Fruit fly (Drosophila melanogaster) whole organism, embryonic: ENCODE results near the gene CG14352.
A peak's percentile ranks its signal among the peaks of the same experiment; 100 is the strongest.

Source experiments
- B-H2 ChIP-seq: fragments of 200-800 bp; sonication (Bioruptor generic); optimal IDR thresholded peaks from 2 replicates; lab custom pipeline; 2018; ENCODE audit warnings: missing biosample characterization, mild to moderate bottlenecking, missing genetic modification characterization
- BEAF-32 ChIP-seq: fragments of 200-800 bp; sonication (Bioruptor generic); optimal IDR thresholded peaks from 3 replicates; lab custom pipeline; 2017; ENCODE audit warnings: missing biosample characterization, missing genetic modification characterization, mild to moderate bottlenecking, moderate library complexity, missing genetic modification reagents
- Bgb ChIP-seq: fragments of 200-800 bp; sonication (Bioruptor generic); IDR thresholded peaks from 2 replicates; pipeline ENCODE4 v1.3.6; 2022; ENCODE audit warnings: missing biosample characterization, missing genetic modification characterization; ENCODE audit not compliant: partially characterized antibody
- CG1024 ChIP-seq: fragments of 200-800 bp; sonication (Bioruptor generic); IDR thresholded peaks from 2 replicates; pipeline ENCODE4 v1.3.6; 2022; ENCODE audit warnings: missing biosample characterization, missing genetic modification characterization
- CG10267 ChIP-seq: fragments of 200-800 bp; sonication (Bioruptor generic); optimal IDR thresholded peaks from 2 replicates; lab custom pipeline; 2018; ENCODE audit warnings: missing biosample characterization, mild to moderate bottlenecking, missing genetic modification characterization, moderate library complexity
- CG10543 ChIP-seq: fragments of 200-800 bp; sonication (Bioruptor generic); optimal IDR thresholded peaks from 3 replicates; lab custom pipeline; 2017; ENCODE audit warnings: missing biosample characterization, mild to moderate bottlenecking, missing genetic modification characterization, moderate library complexity
- CG11560 ChIP-seq: fragments of 200-800 bp; sonication (Bioruptor generic); IDR thresholded peaks from 3 replicates; pipeline ENCODE4 v1.3.6; 2022; ENCODE audit warnings: missing biosample characterization, missing genetic modification characterization
- CG14050 ChIP-seq: fragments of 200-800 bp; sonication (Bioruptor generic); IDR thresholded peaks from 3 replicates; pipeline ENCODE4 v1.3.6; 2022; ENCODE audit warnings: missing biosample characterization, missing genetic modification characterization
- CG15696 ChIP-seq: fragments of 200-800 bp; sonication (Bioruptor generic); optimal IDR thresholded peaks from 2 replicates; lab custom pipeline; 2019; ENCODE audit warnings: missing biosample characterization, mild to moderate bottlenecking, missing genetic modification characterization, moderate library complexity
- CG18599 ChIP-seq: fragments of 200-800 bp; sonication (Bioruptor generic); optimal IDR thresholded peaks from 3 replicates; lab custom pipeline; 2017; ENCODE audit warnings: missing biosample characterization, missing genetic modification characterization, mild to moderate bottlenecking, moderate library complexity, missing genetic modification reagents
- CG2712 ChIP-seq: fragments of 200-800 bp; optimal IDR thresholded peaks from 3 replicates; lab custom pipeline; 2019; ENCODE audit warnings: missing biosample characterization, mild to moderate bottlenecking, missing genetic modification characterization, moderate library complexity
- CG33557 ChIP-seq: fragments of 200-800 bp; sonication (Bioruptor generic); optimal IDR thresholded peaks from 2 replicates; lab custom pipeline; 2019; ENCODE audit warnings: missing biosample characterization, mild to moderate bottlenecking, missing genetic modification characterization, moderate library complexity
- CG3726 ChIP-seq: fragments of 200-800 bp; sonication (Bioruptor generic); IDR thresholded peaks from 3 replicates; pipeline ENCODE4, ENCODE4 v1.3.6; 2022; ENCODE audit warnings: missing biosample characterization, missing genetic modification characterization
- CG3995 ChIP-seq: fragments of 200-800 bp; sonication (Bioruptor generic); optimal IDR thresholded peaks from 3 replicates; lab custom pipeline; 2016; ENCODE audit warnings: missing biosample characterization, missing genetic modification characterization
- CG4730 ChIP-seq: fragments of 200-800 bp; sonication (Bioruptor generic); IDR thresholded peaks from 2 replicates; pipeline ENCODE4 v1.3.6; 2022; ENCODE audit warnings: missing biosample characterization, missing genetic modification characterization
- CG4854 ChIP-seq: fragments of 200-800 bp; sonication (Bioruptor generic); optimal IDR thresholded peaks from 2 replicates; lab custom pipeline; 2016; ENCODE audit warnings: missing biosample characterization, missing genetic modification characterization, inconsistent platforms
- CG6689 ChIP-seq: fragments of 200-800 bp; sonication (Bioruptor generic); IDR thresholded peaks from 2 replicates; pipeline ENCODE4 v1.3.6; 2022; ENCODE audit warnings: missing biosample characterization, missing genetic modification characterization
- CG7928 ChIP-seq: fragments of 200-800 bp; sonication (Bioruptor generic); optimal IDR thresholded peaks from 2 replicates; lab custom pipeline; 2017; ENCODE audit warnings: missing biosample characterization, mild to moderate bottlenecking, missing genetic modification characterization
- CG9876 ChIP-seq: fragments of 200-800 bp; sonication (Bioruptor generic); optimal IDR thresholded peaks from 2 replicates; lab custom pipeline; 2016; ENCODE audit warnings: missing biosample characterization, missing genetic modification characterization
- CG9932 ChIP-seq: fragments of 200-800 bp; sonication (Bioruptor generic); IDR thresholded peaks from 2 replicates; pipeline ENCODE4 v1.3.6; 2022; ENCODE audit warnings: missing biosample characterization, missing genetic modification characterization
- Dbx ChIP-seq: fragments of 200-800 bp; sonication (Bioruptor generic); IDR thresholded peaks from 3 replicates; pipeline ENCODE4 v1.3.6; 2022; ENCODE audit warnings: missing biosample characterization, missing genetic modification characterization
- Ets65A ChIP-seq: fragments of 200-800 bp; sonication (Bioruptor generic); peaks from one replicate; lab custom pipeline; 2016; ENCODE audit warnings: missing biosample characterization, missing genetic modification characterization
- Fer3 ChIP-seq: fragments of 200-800 bp; sonication (Bioruptor generic); optimal IDR thresholded peaks from 2 replicates; lab custom pipeline; 2018; ENCODE audit warnings: missing biosample characterization, mild to moderate bottlenecking, missing genetic modification characterization, moderate library complexity
- Gug ChIP-seq: fragments of 200-800 bp; sonication (Bioruptor generic); IDR thresholded peaks from 4 replicates; pipeline ENCODE4 v1.3.6; 2022; ENCODE audit warnings: missing biosample characterization, missing genetic modification characterization
- Hsf ChIP-seq: fragments of 200-800 bp; sonication (Bioruptor generic); optimal IDR thresholded peaks from 3 replicates; lab custom pipeline; 2016; ENCODE audit warnings: missing biosample characterization, missing genetic modification characterization
- MESR4 ChIP-seq: fragments of 200-800 bp; sonication (Bioruptor generic); optimal IDR thresholded peaks from 2 replicates; lab custom pipeline; 2018; ENCODE audit warnings: missing biosample characterization, mild to moderate bottlenecking, missing genetic modification characterization, moderate library complexity
- Myb ChIP-seq: fragments of 200-800 bp; sonication (Bioruptor generic); optimal IDR thresholded peaks from 2 replicates; lab custom pipeline; 2016; ENCODE audit warnings: missing biosample characterization, missing genetic modification characterization
- Nf-YA ChIP-seq: fragments of 200-800 bp; sonication (Bioruptor generic); IDR thresholded peaks from 2 replicates; pipeline ENCODE4 v1.3.6; 2022; ENCODE audit warnings: missing biosample characterization, missing genetic modification characterization
- Oli ChIP-seq: fragments of 200-800 bp; sonication (Bioruptor generic); optimal IDR thresholded peaks from 2 replicates; lab custom pipeline; 2018; ENCODE audit warnings: missing biosample characterization, mild to moderate bottlenecking, missing genetic modification characterization, moderate library complexity
- Xrp1 ChIP-seq: fragments of 200-800 bp; sonication (Bioruptor generic); IDR thresholded peaks from 2 replicates; pipeline ENCODE4 v1.3.6; 2022; ENCODE audit warnings: missing biosample characterization, missing genetic modification characterization
- ab ChIP-seq: fragments of 200-800 bp; sonication (Bioruptor generic); optimal IDR thresholded peaks from 2 replicates; lab custom pipeline; 2016; ENCODE audit warnings: missing biosample characterization, missing genetic modification characterization
- az2 ChIP-seq: fragments of 200-800 bp; sonication (Bioruptor generic); optimal IDR thresholded peaks from 3 replicates; lab custom pipeline; 2016; ENCODE audit warnings: missing biosample characterization, missing genetic modification characterization
- btn ChIP-seq: fragments of 200-800 bp; sonication (Bioruptor generic); optimal IDR thresholded peaks from 2 replicates; lab custom pipeline; 2016; ENCODE audit warnings: missing biosample characterization, missing genetic modification characterization
- chn ChIP-seq: fragments of 200-800 bp; sonication (Bioruptor generic); optimal IDR thresholded peaks from 2 replicates; lab custom pipeline; 2016; ENCODE audit warnings: missing biosample characterization, missing genetic modification characterization
- ci ChIP-seq: fragments of 200-800 bp; sonication (Bioruptor generic); IDR thresholded peaks from 3 replicates; pipeline ENCODE4 v1.3.6; 2022; ENCODE audit warnings: missing biosample characterization, missing genetic modification characterization
- crc ChIP-seq: fragments of 200-800 bp; sonication (Bioruptor generic); optimal IDR thresholded peaks from 2 replicates; lab custom pipeline; 2016; ENCODE audit warnings: missing biosample characterization, missing genetic modification characterization
- dimm ChIP-seq: fragments of 200-800 bp; sonication (Bioruptor generic); IDR thresholded peaks from 2 replicates; pipeline ENCODE4 v1.3.6; 2022; ENCODE audit warnings: missing biosample characterization, missing genetic modification characterization
- ems ChIP-seq: fragments of 200-800 bp; sonication (Bioruptor generic); optimal IDR thresholded peaks from 3 replicates; lab custom pipeline; 2016; ENCODE audit warnings: missing biosample characterization, missing genetic modification characterization
- eve ChIP-seq, 2 experiments: fragments of >200 bp; optimal IDR thresholded peaks; 2 replicates each; lab custom pipeline; 2017; ENCODE audit warnings: missing biosample characterization in 2 of 2, missing genetic modification characterization in 2 of 2
- exex ChIP-seq: fragments of 200-800 bp; sonication (Bioruptor generic); optimal IDR thresholded peaks from 4 replicates; lab custom pipeline; 2018; ENCODE audit warnings: missing biosample characterization, mild to moderate bottlenecking, missing genetic modification characterization, moderate library complexity
- eyg ChIP-seq: fragments of 200-800 bp; sonication (Bioruptor generic); optimal IDR thresholded peaks from 3 replicates; lab custom pipeline; 2016; ENCODE audit warnings: missing biosample characterization, missing genetic modification characterization
- ftz-f1 ChIP-seq: fragments of 200-800 bp; sonication (Bioruptor generic); optimal IDR thresholded peaks from 2 replicates; lab custom pipeline; 2016; ENCODE audit warnings: missing biosample characterization, missing genetic modification characterization
- grn ChIP-seq: fragments of 200-800 bp; sonication (Bioruptor generic); optimal IDR thresholded peaks from 3 replicates; lab custom pipeline; 2017; ENCODE audit warnings: missing biosample characterization, missing genetic modification characterization
- kay ChIP-seq: fragments of 200-800 bp; sonication (Bioruptor generic); optimal IDR thresholded peaks from 2 replicates; lab custom pipeline; 2016; ENCODE audit warnings: missing biosample characterization, missing genetic modification characterization
- lola ChIP-seq, 3 experiments: fragments of >200 bp in 2 of 3; fragments of 200-800 bp in 1 of 3; sonication (Bioruptor generic) in 1 of 3; optimal IDR thresholded peaks; 2 replicates each; lab custom pipeline; 2017 to 2019; ENCODE audit warnings: missing biosample characterization in 3 of 3, missing genetic modification characterization in 3 of 3, mild to moderate bottlenecking in 1 of 3, moderate library complexity in 1 of 3
- salm ChIP-seq: fragments of 200-800 bp; sonication (Bioruptor generic); optimal IDR thresholded peaks from 2 replicates; lab custom pipeline; 2018; ENCODE audit warnings: missing biosample characterization, mild to moderate bottlenecking, missing genetic modification characterization
- sc ChIP-seq, 3 experiments: fragments of >200 bp in 2 of 3; fragments of 200-800 bp in 1 of 3; sonication (Bioruptor generic) in 1 of 3; optimal IDR thresholded peaks; 2 replicates in 2 of 3; 3 replicates in 1 of 3; lab custom pipeline; 2017; ENCODE audit warnings: mild to moderate bottlenecking in 1 of 3, missing biosample characterization in 1 of 3, missing genetic modification characterization in 1 of 3, missing genetic modification reagents in 1 of 3
- sim ChIP-seq: fragments of 200-800 bp; sonication (Bioruptor generic); IDR thresholded peaks from 2 replicates; pipeline ENCODE4 v1.3.6; 2022; ENCODE audit warnings: missing biosample characterization, missing genetic modification characterization
- ssp ChIP-seq: fragments of 200-800 bp; sonication (Bioruptor generic); IDR thresholded peaks from 2 replicates; pipeline ENCODE4 v1.3.6; 2022; ENCODE audit warnings: missing biosample characterization, missing genetic modification characterization
- twi ChIP-seq: fragments of 200-800 bp; optimal IDR thresholded peaks from 2 replicates; lab custom pipeline; 2019; ENCODE audit warnings: missing biosample characterization, mild to moderate bottlenecking, missing genetic modification characterization, moderate library complexity
- zfh1 ChIP-seq: fragments of 200-800 bp; sonication (Bioruptor generic); IDR thresholded peaks from 3 replicates; pipeline ENCODE4 v1.3.6; 2022; ENCODE audit warnings: missing biosample characterization, missing genetic modification characterization

CG14352 gene

DNA sequence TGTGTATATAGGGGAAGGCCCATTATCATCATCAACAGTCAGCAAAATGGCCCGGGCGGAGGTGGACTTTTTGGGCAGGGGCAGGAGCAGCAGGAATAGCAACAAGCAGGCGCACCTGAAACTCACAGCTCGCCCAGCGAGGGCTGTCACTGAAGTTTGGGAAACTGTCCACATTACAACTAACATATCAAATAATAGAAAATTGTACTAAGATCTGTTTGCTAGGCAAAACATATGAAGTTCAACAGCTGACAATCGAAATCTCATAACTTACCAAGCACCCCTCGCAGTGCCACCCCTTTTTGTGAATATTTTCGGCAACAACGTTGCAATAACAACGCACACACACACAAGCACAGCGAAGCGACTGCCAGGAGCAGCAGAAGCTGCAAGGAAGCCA, 13.5 kb downstream of the CG14352 start (continued):
- no peak for TF ChIP-seq CG3995
- TF ChIP-seq CG9876 = peak; percentile 56
- TF ChIP-seq eve (GFP tag; optimal IDR thresholded peaks at IDR 0.05; lab: Kevin White, UChicago) = peak in 1 of 2 experiments; percentile 24
- TF ChIP-seq ssp = peak; percentile 80
- peak; percentile 52 for TF ChIP-seq eyg (GFP tag; lab: Kevin White, UChicago)
- TF ChIP-seq CG18599 = peak; percentile 93
- no peak for TF ChIP-seq ftz-f1
- TF ChIP-seq CG10543 (GFP tag; lab: Kevin White, UChicago) = peak; percentile 57
- peak; percentile 34 for TF ChIP-seq exex (tag; lab: Kevin White, UChicago)
- no peak for TF ChIP-seq grn (GFP tag; lab: Kevin White, UChicago)
- peak; percentile 6 for TF ChIP-seq kay
- no peak for TF ChIP-seq lola (GFP tag; optimal IDR thresholded peaks at IDR 0.05; lab: Kevin White, UChicago)
- peak; percentile 29 for TF ChIP-seq CG4854
- TF ChIP-seq dimm = peak; percentile 69
- TF ChIP-seq az2 (GFP tag; lab: Kevin White, UChicago) = peak; percentile 64
- peak; percentile 79 for TF ChIP-seq Xrp1 (GFP tag; lab: Robert Waterston, UW)
- TF ChIP-seq salm (tag; lab: Kevin White, UChicago) = peak; percentile 13
- peak; percentile 24 for TF ChIP-seq CG10267
- no peak for TF ChIP-seq BEAF-32
- peak; percentile 92 for TF ChIP-seq ci (GFP tag; lab: Robert Waterston, UW)
- TF ChIP-seq Myb = peak; percentile 61
- TF ChIP-seq ems (GFP tag; lab: Kevin White, UChicago) = peak; percentile 37
- peak; percentile 75 for TF ChIP-seq CG1024
- peak; percentile 66 for TF ChIP-seq B-H2 (GFP tag; lab: Kevin White, UChicago)
- TF ChIP-seq twi (tag; lab: Kevin White, UChicago) = no peak
- TF ChIP-seq btn (GFP tag; lab: Kevin White, UChicago) = peak; percentile 23
- TF ChIP-seq CG4730 (GFP tag; lab: Robert Waterston, UW) = peak; percentile 76
- peak; percentile 82 for TF ChIP-seq CG11560
- no peak for TF ChIP-seq CG7928
- peak; percentile 12 for TF ChIP-seq ab (GFP tag; lab: Kevin White, UChicago)
- TF ChIP-seq CG6689 (GFP tag; lab: Robert Waterston, UW) = peak; percentile 84
- peak; percentile 90 for TF ChIP-seq CG9932 (GFP tag; lab: Robert Waterston, UW)
- TF ChIP-seq CG14050 = peak; percentile 72; the same call in 2 of the 3 replicates
- TF ChIP-seq sim (GFP tag; lab: Robert Waterston, UW) = 0 out of 2 replicates have a peak, but pooled peaks have one; percentile 40
- TF ChIP-seq CG3726 = peak; percentile 81
- TF ChIP-seq chn (GFP tag; lab: Kevin White, UChicago) = peak; percentile 55
- TF ChIP-seq Fer3 (tag; lab: Kevin White, UChicago) = peak; percentile 76
- no peak for TF ChIP-seq Bgb (GFP tag; lab: Robert Waterston, UW)
- peak; percentile 77 for TF ChIP-seq Hsf (GFP tag; lab: Kevin White, UChicago)
- peak; percentile 86; the same call in 2 of the 3 replicates for TF ChIP-seq zfh1 (GFP tag; lab: Robert Waterston, UW)
- TF ChIP-seq crc (GFP tag; lab: Kevin White, UChicago) = peak; percentile 40
- TF ChIP-seq Oli (tag; lab: Kevin White, UChicago) = peak; percentile 70
- TF ChIP-seq CG33557 = no peak
- no peak for TF ChIP-seq sc (optimal IDR thresholded peaks at IDR 0.05; lab: Kevin White, UChicago)
- peak; percentile 41 for TF ChIP-seq sc (GFP tag; optimal IDR thresholded peaks at IDR 0.05; lab: Kevin White, UChicago)
- no peak for TF ChIP-seq CG15696
- peak; percentile 90 for TF ChIP-seq Dbx (GFP tag; lab: Robert Waterston, UW)
- TF ChIP-seq CG2712 (tag; lab: Kevin White, UChicago) = peak; percentile 66
- peak; percentile 75 for TF ChIP-seq Nf-YA
- no peak for TF ChIP-seq MESR4
- TF ChIP-seq Gug (GFP tag; lab: Robert Waterston, UW) = peak; percentile 85
- peak; percentile 96 for TF ChIP-seq Ets65A (GFP tag; lab: Kevin White, UChicago)
